Worm (Caenorhabditis elegans) whole organism, midembryonic: ENCODE results near the gene F21G4.5.

ENCODE experiments used
- cog-1 ChIP-seq: sonication (generic microtip); optimal IDR thresholded peaks from 2 replicates; lab custom pipeline; 2016; ENCODE audit warnings: missing genetic modification characterization, missing compliant biosample characterization
- flt-1 ChIP-seq: fragments of 200-800 bp; sonication (Bioruptor generic); IDR thresholded peaks from 2 replicates; pipeline ENCODE4 v1.3.6; 2022; ENCODE audit warnings: missing genetic modification characterization, missing compliant biosample characterization
- ref-1 ChIP-seq: fragments of 200-800 bp; sonication (Bioruptor generic); conservative IDR thresholded peaks from 2 replicates; pipeline ENCODE4 v1.3.6; 2022; ENCODE audit warnings: missing genetic modification reagents, missing genetic modification characterization, missing compliant biosample characterization

ce11 chrX:9858069-9858468, 47.9 kb upstream of the F21G4.5 start, which contains the start of gene scav-5:
- no peak for TF ChIP-seq flt-1 (GFP tag; lab: Robert Waterston, UW)
- no peak for TF ChIP-seq cog-1 (tag; lab: Kevin White, UChicago)
- no peak for TF ChIP-seq ref-1 (GFP tag; lab: Robert Waterston, UW)
